Worm (Caenorhabditis elegans): ENCODE measurements around the gene grl-4.

- no peak for TF ChIP-seq B0035.1 (tag; optimal IDR thresholded peaks at IDR 0.05)
- no peak for TF ChIP-seq sea-2 (GFP tag; IDR thresholded peaks at IDR 0.05)
- no peak for TF ChIP-seq nhr-120 (GFP tag; IDR thresholded peaks at IDR 0.05)
- TF ChIP-seq snpc-4 (GFP tag; optimal IDR thresholded peaks at IDR 0.05), result peak; percentile 96
- TF ChIP-seq snpc-4 (tag; optimal IDR thresholded peaks at IDR 0.05), result peak; percentile 96 to 98 (median 98)
- no peak for TF ChIP-seq F22D6.2 (tag; optimal IDR thresholded peaks at IDR 0.05)
- TF ChIP-seq attf-6 (GFP tag; IDR thresholded peaks at IDR 0.05), result peak; percentile 83
- TF ChIP-seq B0336.3 (GFP tag; IDR thresholded peaks at IDR 0.05), result peak; percentile 58
- TF ChIP-seq nhr-80 (tag; optimal IDR thresholded peaks at IDR 0.05), result no peak
- TF ChIP-seq tbx-9 (tag; optimal IDR thresholded peaks at IDR 0.05; ENCODE audit: borderline replicate concordance), result no peak
- no peak; the same call in 1 of the 2 replicates for TF ChIP-seq hsf-1 (GFP tag; IDR thresholded peaks at IDR 0.05)
- TF ChIP-seq egl-44 (GFP tag; IDR thresholded peaks at IDR 0.05), result no peak
- peak; percentile 56 for TF ChIP-seq ztf-18 (tag; optimal IDR thresholded peaks at IDR 0.05)
- no peak for TF ChIP-seq nhr-90 (tag; optimal IDR thresholded peaks at IDR 0.05)
These were observed 6.1 kb upstream of the grl-4 start, which contains the start of gene F42C5.9 for ce11 chrIV:7316613-7317153.
